Worm (Caenorhabditis elegans): ENCODE measurements around the gene ttbk-7.

The ttbk-7 gene

ce11 chrV:12876708-12877107 lies 19.0 kb downstream of the ttbk-7 start:
- TF ChIP-seq lin-1 (GFP tag; IDR thresholded peaks at IDR 0.05), result 0 out of 2 replicates have a peak, but pooled peaks have one; percentile 29
- no peak for TF ChIP-seq lin-39 (tag; optimal IDR thresholded peaks at IDR 0.05)
- TF ChIP-seq snpc-1.2 (GFP tag; IDR thresholded peaks at IDR 0.05), result no peak
- TF ChIP-seq nhr-28 (tag; optimal IDR thresholded peaks at IDR 0.05), result peak; percentile 69
- peak; percentile 59 for TF ChIP-seq hlh-11 (tag; optimal IDR thresholded peaks at IDR 0.05)
- TF ChIP-seq dve-1 (tag; optimal IDR thresholded peaks at IDR 0.05; ENCODE audit: insufficient read depth), result peak; percentile 46
- no peak for TF ChIP-seq nhr-48 (tag; optimal IDR thresholded peaks at IDR 0.05)
- no peak for TF ChIP-seq daf-16 (GFP tag; optimal IDR thresholded peaks at IDR 0.05)
- TF ChIP-seq daf-16 (tag; optimal IDR thresholded peaks at IDR 0.05), result peak; percentile 84
- no peak for TF ChIP-seq dmd-8 (GFP tag; IDR thresholded peaks at IDR 0.05)
- peak; percentile 35 for TF ChIP-seq aha-1 (tag)
- no peak for TF ChIP-seq saeg-2 (GFP tag; IDR thresholded peaks at IDR 0.05)
- TF ChIP-seq dmd-6 (GFP tag; IDR thresholded peaks at IDR 0.05), result peak; percentile 52
- TF ChIP-seq mdl-1 (tag; optimal IDR thresholded peaks at IDR 0.05), result peak in 1 of 2 experiments; percentile 20
- TF ChIP-seq pqm-1 (tag; optimal IDR thresholded peaks at IDR 0.05), result peak; percentile 38
- peak; percentile 60 for TF ChIP-seq hlh-30 (tag; optimal IDR thresholded peaks at IDR 0.05; ENCODE audit: insufficient read depth)

ce11 chrV:12875850-12876249 lies 19.8 kb downstream of the ttbk-7 start:
- TF ChIP-seq nhr-28 (tag; optimal IDR thresholded peaks at IDR 0.05), result peak; percentile 33
- TF ChIP-seq ceh-28 (tag; optimal IDR thresholded peaks at IDR 0.05), result no peak
- no peak for TF ChIP-seq ctbp-1 (GFP tag; IDR thresholded peaks at IDR 0.05)
- peak in 1 of 2 experiments; percentile 93 for TF ChIP-seq unc-62 (GFP tag; optimal IDR thresholded peaks at IDR 0.05 in 1 of 2)
- TF ChIP-seq unc-62 (tag; optimal IDR thresholded peaks at IDR 0.05), result no peak

ce11 chrV:12871753-12872152 lies 23.9 kb downstream of the ttbk-7 start, which contains the start of gene bus-19:
TSS of gene bus-19 (plus strand) at chrV:12872053.
- TF ChIP-seq hlh-11 (tag; optimal IDR thresholded peaks at IDR 0.05) (no peak), unc-62 (GFP tag; optimal IDR thresholded peaks at IDR 0.05 in 1 of 2) (peak in 1 of 2 experiments; percentile 4), unc-62 (tag; optimal IDR thresholded peaks at IDR 0.05) (no peak)

ce11 chrV:12870740-12871139 lies 24.9 kb downstream of the ttbk-7 start:
- TF ChIP-seq daf-8 (GFP tag; IDR thresholded peaks at IDR 0.05) (no peak), unc-62 (GFP tag; optimal IDR thresholded peaks at IDR 0.05 in 1 of 2) (peak in 1 of 2 experiments; percentile 47), unc-62 (tag; optimal IDR thresholded peaks at IDR 0.05) (no peak), nhr-28 (tag; optimal IDR thresholded peaks at IDR 0.05) (peak; percentile 13), lir-3 (tag; optimal IDR thresholded peaks at IDR 0.05) (no peak), dmd-9 (GFP tag; IDR thresholded peaks at IDR 0.05) (no peak), nhr-102 (tag; optimal IDR thresholded peaks at IDR 0.05) (no peak), madf-5 (GFP tag; IDR thresholded peaks at IDR 0.05) (no peak)

ce11 chrV:12869948-12870347 lies 25.7 kb downstream of the ttbk-7 start, which contains the start of gene T07F10.3:
TSS of gene T07F10.3 (minus strand) at chrV:12870045.
- 0 out of 2 replicates have a peak, but pooled peaks have one; percentile 34 for TF ChIP-seq hmg-1.1 (GFP tag; IDR thresholded peaks at IDR 0.05)
- peak; percentile 47 for TF ChIP-seq nhr-11 (tag; optimal IDR thresholded peaks at IDR 0.05)
- TF ChIP-seq cey-2 (tag; optimal IDR thresholded peaks at IDR 0.05; ENCODE audit: borderline replicate concordance, insufficient read depth), result no peak
- TF ChIP-seq Y48G9A.11 (GFP tag; IDR thresholded peaks at IDR 0.05), result peak; percentile 88
- no peak for TF ChIP-seq ceh-28 (tag; optimal IDR thresholded peaks at IDR 0.05)
- TF ChIP-seq arid-1 (GFP tag; conservative IDR thresholded peaks at IDR 0.05), result peak; percentile 58
- TF ChIP-seq ZK337.2 (GFP tag; IDR thresholded peaks at IDR 0.05), result peak; percentile 97
- TF ChIP-seq mes-2 (tag; optimal IDR thresholded peaks at IDR 0.05; ENCODE audit: poor library complexity, severe bottlenecking), result peak; percentile 100
- TF ChIP-seq nhr-28 (tag; optimal IDR thresholded peaks at IDR 0.05), result peak; percentile 69
- TF ChIP-seq spr-1 (tag; optimal IDR thresholded peaks at IDR 0.05), result peak; percentile 69
- peak; percentile 81; the same call in 1 of the 2 replicates for TF ChIP-seq tag-97 (GFP tag; IDR thresholded peaks at IDR 0.05)
- peak in 1 of 2 experiments; percentile 94 for TF ChIP-seq hif-1 (tag; optimal IDR thresholded peaks at IDR 0.05)
- TF ChIP-seq hlh-30 (tag; optimal IDR thresholded peaks at IDR 0.05; ENCODE audit: insufficient read depth), result no peak
- TF ChIP-seq gei-8 (GFP tag; optimal IDR thresholded peaks at IDR 0.05), result no peak
- TF ChIP-seq mep-1 (tag; optimal IDR thresholded peaks at IDR 0.05), result no peak
- TF ChIP-seq madf-5 (GFP tag; IDR thresholded peaks at IDR 0.05), result no peak; a peak in 1 of 4 replicates
- peak; percentile 77 for TF ChIP-seq dve-1 (tag; optimal IDR thresholded peaks at IDR 0.05; ENCODE audit: insufficient read depth)
- no peak for TF ChIP-seq Y5F2A.4 (GFP tag; optimal IDR thresholded peaks at IDR 0.05)
- peak; percentile 86 for TF ChIP-seq dmd-6 (GFP tag; IDR thresholded peaks at IDR 0.05)
- peak; percentile 57; the same call in 1 of the 2 replicates for TF ChIP-seq vab-7 (GFP tag; IDR thresholded peaks at IDR 0.05)
- peak; percentile 80 for TF ChIP-seq T26A8.4 (GFP tag; IDR thresholded peaks at IDR 0.05)
- TF ChIP-seq mxl-2 (GFP tag; conservative IDR thresholded peaks at IDR 0.05), result peak; percentile 49; the same call in 1 of the 2 replicates
- no peak for TF ChIP-seq ceh-82 (tag; optimal IDR thresholded peaks at IDR 0.05)
